Worm (Caenorhabditis elegans) whole organism, young adult: ENCODE results near the gene Y41C4A.22.

Experiments
- B0019.2 ChIP-seq: fragments of 200-800 bp; sonication (Bioruptor generic); conservative IDR thresholded peaks from 2 replicates; pipeline ENCODE4 v1.3.6; 2022; ENCODE audit warnings: missing genetic modification reagents, missing genetic modification characterization, missing compliant biosample characterization
- B0035.1 ChIP-seq: sonication (generic microtip); optimal IDR thresholded peaks from 2 replicates; lab custom pipeline; 2016; ENCODE audit warnings: missing genetic modification characterization, mild to moderate bottlenecking, missing compliant biosample characterization, missing genotype, missing genetic modification reagents
- B0336.3 ChIP-seq: fragments of 200-800 bp; sonication (Bioruptor generic); IDR thresholded peaks from 2 replicates; pipeline ENCODE4 v1.3.6; 2022; ENCODE audit warnings: missing genetic modification characterization, missing compliant biosample characterization
- C06A6.2 ChIP-seq: fragments of 200-800 bp; sonication (Bioruptor generic); conservative IDR thresholded peaks from 2 replicates; pipeline ENCODE4 v1.3.6; 2022; ENCODE audit warnings: missing genetic modification characterization, missing compliant biosample characterization
- D2030.7 ChIP-seq: fragments of 200-800 bp; sonication (Bioruptor generic); IDR thresholded peaks from 2 replicates; pipeline ENCODE4 v1.3.6; 2022; ENCODE audit warnings: missing genetic modification reagents, missing genetic modification characterization, missing compliant biosample characterization
- F10E7.11 ChIP-seq: sonication (generic microtip); optimal IDR thresholded peaks from 2 replicates; lab custom pipeline; 2017; ENCODE audit warnings: mild to moderate bottlenecking, missing genetic modification characterization, moderate library complexity, missing compliant biosample characterization
- F52B5.7 ChIP-seq: sonication (generic microtip); optimal IDR thresholded peaks from 2 replicates; lab custom pipeline; 2016; ENCODE audit warnings: mild to moderate bottlenecking, missing genetic modification characterization, missing compliant biosample characterization
- F55B11.4 ChIP-seq: sonication (generic microtip); optimal IDR thresholded peaks from 2 replicates; lab custom pipeline; 2016; ENCODE audit warnings: missing compliant biosample characterization, missing genetic modification characterization, borderline replicate concordance; ENCODE audit not compliant: insufficient read depth
- K11D2.4 ChIP-seq: fragments of 200-800 bp; sonication (Bioruptor generic); IDR thresholded peaks from 2 replicates; pipeline ENCODE4 v1.3.6; 2022; ENCODE audit warnings: missing genetic modification reagents, missing genetic modification characterization, missing compliant biosample characterization
- Y53G8AR.9 ChIP-seq: fragments of 200-800 bp; sonication (Bioruptor generic); conservative IDR thresholded peaks from 2 replicates; pipeline ENCODE4 v1.3.6; 2022; ENCODE audit warnings: missing genetic modification reagents, missing genetic modification characterization, missing compliant biosample characterization
- Y56A3A.18 ChIP-seq: fragments of 200-800 bp; sonication (Bioruptor generic); IDR thresholded peaks from 2 replicates; pipeline ENCODE4 v1.3.6; 2022; ENCODE audit warnings: missing genetic modification reagents, missing genetic modification characterization, missing compliant biosample characterization
- Y67H2A.10 ChIP-seq: fragments of 200-800 bp; sonication (Bioruptor generic); conservative IDR thresholded peaks from 2 replicates; pipeline ENCODE4 v1.3.6; 2022; ENCODE audit warnings: missing genetic modification reagents, missing genetic modification characterization, missing compliant biosample characterization
- Y95B8A.8 ChIP-seq: fragments of 200-800 bp; sonication (Bioruptor generic); IDR thresholded peaks from 2 replicates; pipeline ENCODE4 v1.3.6; 2022; ENCODE audit warnings: missing genetic modification reagents, missing genetic modification characterization, missing compliant biosample characterization
- ZK185.1 ChIP-seq: sonication (generic microtip); optimal IDR thresholded peaks from 2 replicates; lab custom pipeline; 2016; ENCODE audit warnings: mild to moderate bottlenecking, missing genetic modification characterization, missing compliant biosample characterization; ENCODE audit not compliant: poor library complexity, severe bottlenecking
- akir-1 ChIP-seq: fragments of 200-800 bp; sonication (Bioruptor generic); optimal IDR thresholded peaks from 2 replicates; lab custom pipeline; 2018; ENCODE audit warnings: mild to moderate bottlenecking, missing genetic modification characterization, moderate library complexity, missing compliant biosample characterization
- ama-1 ChIP-seq, 3 experiments: fragments of 150-350 bp in 1 of 3; sonication (generic microtip) in 2 of 3; optimal IDR thresholded peaks; 2 replicates each; lab custom pipeline; 2014 to 2018; ENCODE audit warnings: missing biosample characterization in 2 of 3, missing genetic modification characterization in 2 of 3, missing genetic modification reagents in 2 of 3
- aptf-2 ChIP-seq: fragments of 200-800 bp; sonication (Bioruptor generic); conservative IDR thresholded peaks from 2 replicates; pipeline ENCODE4 v1.3.6; 2022; ENCODE audit warnings: missing genetic modification reagents, missing genetic modification characterization, missing compliant biosample characterization
- aptf-3 ChIP-seq: fragments of 200-800 bp; sonication (Bioruptor generic); IDR thresholded peaks from 2 replicates; pipeline ENCODE4 v1.3.6; 2022; ENCODE audit warnings: missing genetic modification characterization, missing compliant biosample characterization
- atf-7 ChIP-seq: sonication (generic microtip); optimal IDR thresholded peaks from 2 replicates; lab custom pipeline; 2017; ENCODE audit warnings: mild to moderate bottlenecking, missing genetic modification characterization, missing compliant biosample characterization
- bed-2 ChIP-seq: fragments of 200-800 bp; sonication (Bioruptor generic); IDR thresholded peaks from 2 replicates; pipeline ENCODE4 v1.3.6; 2022; ENCODE audit warnings: missing genetic modification reagents, missing genetic modification characterization, missing compliant biosample characterization
- cebp-1 ChIP-seq, 2 experiments: fragments of 200-800 bp in 1 of 2; sonication (Bioruptor generic) in 1 of 2; sonication (generic microtip) in 1 of 2; IDR thresholded peaks in 1 of 2; optimal IDR thresholded peaks in 1 of 2; 2 replicates each; pipeline versions ENCODE4 v1.3.6 to Lab custom; 2017 to 2022; ENCODE audit warnings: missing compliant biosample characterization in 2 of 2, missing genetic modification characterization in 2 of 2, mild to moderate bottlenecking in 1 of 2, missing genetic modification reagents in 1 of 2, moderate library complexity in 1 of 2
- ceh-91 ChIP-seq: fragments of 200-800 bp; sonication (Bioruptor generic); IDR thresholded peaks from 2 replicates; pipeline ENCODE4 v1.3.6; 2022; ENCODE audit warnings: missing genetic modification reagents, missing genetic modification characterization, missing compliant biosample characterization
- chd-7 ChIP-seq: sonication (generic microtip); optimal IDR thresholded peaks from 2 replicates; lab custom pipeline; 2016; ENCODE audit warnings: mild to moderate bottlenecking, missing genetic modification characterization, moderate library complexity, missing compliant biosample characterization
- dox-1 ChIP-seq: fragments of 200-800 bp; sonication (Bioruptor generic); IDR thresholded peaks from 2 replicates; pipeline ENCODE4 v1.3.6; 2022; ENCODE audit warnings: missing genetic modification reagents, missing genetic modification characterization, missing compliant biosample characterization
- efl-1 ChIP-seq: fragments of 150-350 bp; optimal IDR thresholded peaks from 2 replicates; lab custom pipeline; 2014; ENCODE audit warnings: missing biosample characterization, missing genetic modification reagents, missing genetic modification characterization
- egl-18 ChIP-seq: fragments of 200-800 bp; sonication (Bioruptor generic); IDR thresholded peaks from 2 replicates; pipeline ENCODE4 v1.3.6; 2022; ENCODE audit warnings: missing genetic modification reagents, missing genetic modification characterization, missing compliant biosample characterization
- gei-17 ChIP-seq: fragments of 200-800 bp; sonication (Bioruptor generic); optimal IDR thresholded peaks from 2 replicates; lab custom pipeline; 2018; ENCODE audit warnings: mild to moderate bottlenecking, missing genetic modification characterization, missing compliant biosample characterization
- hsf-1 ChIP-seq: fragments of 200-800 bp; sonication (Bioruptor generic); IDR thresholded peaks from 2 replicates; pipeline ENCODE4 v1.3.6; 2022; ENCODE audit warnings: missing genetic modification reagents, missing genetic modification characterization, missing compliant biosample characterization
- let-607 ChIP-seq, 2 experiments: fragments of 200-800 bp in 1 of 2; sonication (Bioruptor generic) in 1 of 2; sonication (generic microtip) in 1 of 2; optimal IDR thresholded peaks; 2 replicates each; lab custom pipeline; 2016 to 2018; ENCODE audit warnings: mild to moderate bottlenecking in 2 of 2, missing compliant biosample characterization in 2 of 2, missing genetic modification characterization in 2 of 2, moderate library complexity in 2 of 2, missing genotype in 1 of 2
- lin-26 ChIP-seq: fragments of 200-800 bp; sonication (Bioruptor generic); IDR thresholded peaks from 2 replicates; pipeline ENCODE4 v1.3.6; 2022; ENCODE audit warnings: missing genetic modification reagents, missing genetic modification characterization, missing compliant biosample characterization
- lin-35 ChIP-seq, 3 experiments: fragments of 150-350 bp in 2 of 3; sonication (generic microtip) in 1 of 3; optimal IDR thresholded peaks; 2 replicates each; lab custom pipeline; 2014 to 2018; ENCODE audit warnings: missing biosample characterization in 3 of 3, missing genetic modification characterization in 3 of 3, missing genetic modification reagents in 3 of 3
- madf-3 ChIP-seq: fragments of 200-800 bp; sonication (Bioruptor generic); IDR thresholded peaks from 2 replicates; pipeline ENCODE4 v1.3.6; 2022; ENCODE audit warnings: missing genetic modification reagents, missing genetic modification characterization, missing compliant biosample characterization
- madf-6 ChIP-seq: fragments of 200-800 bp; sonication (Bioruptor generic); IDR thresholded peaks from 2 replicates; pipeline ENCODE4 v1.3.6; 2022; ENCODE audit warnings: missing genetic modification reagents, missing genetic modification characterization, missing compliant biosample characterization
- madf-8 ChIP-seq: fragments of 200-800 bp; sonication (Bioruptor generic); conservative IDR thresholded peaks from 2 replicates; pipeline ENCODE4 v1.3.6; 2022; ENCODE audit warnings: missing genetic modification reagents, missing genetic modification characterization, missing compliant biosample characterization
- mel-28 ChIP-seq: sonication (generic microtip); optimal IDR thresholded peaks from 2 replicates; lab custom pipeline; 2016; ENCODE audit warnings: borderline replicate concordance, mild to moderate bottlenecking, missing genetic modification characterization, missing compliant biosample characterization
- mxl-1 ChIP-seq: sonication (generic microtip); optimal IDR thresholded peaks from 2 replicates; lab custom pipeline; 2016; ENCODE audit warnings: missing genetic modification characterization, missing compliant biosample characterization
- nfya-2 ChIP-seq: fragments of 200-800 bp; sonication (Bioruptor generic); IDR thresholded peaks from 2 replicates; pipeline ENCODE4 v1.3.6; 2022; ENCODE audit warnings: missing genetic modification reagents, missing genetic modification characterization, missing compliant biosample characterization
- nfyb-1 ChIP-seq: fragments of 200-800 bp; sonication (Bioruptor generic); IDR thresholded peaks from 2 replicates; pipeline ENCODE4 v1.3.6; 2022; ENCODE audit warnings: missing genetic modification reagents, missing genetic modification characterization, missing compliant biosample characterization
- nhr-120 ChIP-seq: fragments of 200-800 bp; sonication (Bioruptor generic); IDR thresholded peaks from 2 replicates; pipeline ENCODE4 v1.3.6; 2022; ENCODE audit warnings: missing genetic modification characterization, missing compliant biosample characterization
- repo-1 ChIP-seq: sonication (generic microtip); optimal IDR thresholded peaks from 2 replicates; lab custom pipeline; 2017; ENCODE audit warnings: mild to moderate bottlenecking, missing genetic modification characterization, missing compliant biosample characterization
- snpc-1.1 ChIP-seq: sonication (generic microtip); optimal IDR thresholded peaks from 2 replicates; lab custom pipeline; 2017; ENCODE audit warnings: missing genetic modification characterization, mild to moderate bottlenecking, missing compliant biosample characterization, antibody characterized with exemption, moderate library complexity, missing genotype, missing genetic modification reagents; ENCODE audit not compliant: insufficient read depth
- snpc-4 ChIP-seq, 5 experiments: fragments of 150-350 bp in 1 of 5; sonication (generic microtip) in 4 of 5; optimal IDR thresholded peaks; 2 replicates each; lab custom pipeline; 2014 to 2018; ENCODE audit warnings: missing genetic modification characterization in 5 of 5, missing biosample characterization in 3 of 5, antibody characterized with exemption in 2 of 5, mild to moderate bottlenecking in 2 of 5, missing compliant biosample characterization in 2 of 5, missing genotype in 2 of 5, moderate library complexity in 2 of 5, missing genetic modification reagents in 1 of 5
- sptf-2 ChIP-seq: fragments of 200-800 bp; sonication (Bioruptor generic); optimal IDR thresholded peaks from 2 replicates; lab custom pipeline; 2018; ENCODE audit warnings: mild to moderate bottlenecking, missing genetic modification characterization, missing compliant biosample characterization
- tbp1 ChIP-seq: fragments of 200-800 bp; sonication (Bioruptor generic); optimal IDR thresholded peaks from 2 replicates; lab custom pipeline; 2018; ENCODE audit warnings: mild to moderate bottlenecking, missing genetic modification characterization, missing compliant biosample characterization
- xnd-1 ChIP-seq: sonication (generic microtip); optimal IDR thresholded peaks from 2 replicates; lab custom pipeline; 2016; ENCODE audit warnings: missing genotype, missing genetic modification reagents, missing genetic modification characterization, missing compliant biosample characterization
- zim-3 ChIP-seq: sonication (generic microtip); optimal IDR thresholded peaks from 2 replicates; lab custom pipeline; 2017; ENCODE audit warnings: mild to moderate bottlenecking, missing genetic modification characterization, moderate library complexity, missing compliant biosample characterization

Gene Y41C4A.22

ce11 chrIII:11694506-11694947, 548 bp upstream of the Y41C4A.22 start (continued):
- no peak for TF ChIP-seq Y56A3A.18 (GFP tag; lab: Robert Waterston, UW)
- no peak for TF ChIP-seq D2030.7 (GFP tag; lab: Robert Waterston, UW)
- no peak for TF ChIP-seq snpc-1.1 (tag; lab: Kevin White, UChicago)
- no peak for TF ChIP-seq F10E7.11 (tag; lab: Kevin White, UChicago)
- TF ChIP-seq nhr-120 (GFP tag; lab: Robert Waterston, UW), result no peak
- no peak for TF ChIP-seq mxl-1 (tag; lab: Kevin White, UChicago)
- no peak for TF ChIP-seq efl-1 (GFP tag; lab: Kevin White, UChicago)
- TF ChIP-seq nfyb-1 (GFP tag; lab: Robert Waterston, UW), result peak; percentile 76
- no peak for TF ChIP-seq ceh-91 (GFP tag; lab: Robert Waterston, UW)
- peak; percentile 60 for TF ChIP-seq gei-17 (GFP tag; lab: Kevin White, UChicago)
- no peak for TF ChIP-seq madf-3 (GFP tag; lab: Robert Waterston, UW)
- TF ChIP-seq egl-18 (GFP tag; lab: Robert Waterston, UW), result no peak
- no peak for TF ChIP-seq cebp-1 (GFP tag; IDR thresholded peaks at IDR 0.05; lab: Robert Waterston, UW)
- TF ChIP-seq cebp-1 (tag; optimal IDR thresholded peaks at IDR 0.05; lab: Kevin White, UChicago), result peak; percentile 23
- no peak for TF ChIP-seq Y95B8A.8
- TF ChIP-seq ama-1 (optimal IDR thresholded peaks at IDR 0.05; lab: Kevin White, UChicago), result no peak
- no peak for TF ChIP-seq ama-1 (GFP tag; optimal IDR thresholded peaks at IDR 0.05; lab: Kevin White, UChicago)
- no peak; the same call in 1 of the 2 replicates for TF ChIP-seq dox-1
- TF ChIP-seq let-607 (tag; optimal IDR thresholded peaks at IDR 0.05; lab: Kevin White, UChicago), result no peak
- TF ChIP-seq K11D2.4, result peak; percentile 45; the same call in 1 of the 2 replicates
- TF ChIP-seq B0035.1 (tag; lab: Kevin White, UChicago), result no peak
- no peak for TF ChIP-seq tbp1 (GFP tag; lab: Kevin White, UChicago)
- TF ChIP-seq madf-8 (GFP tag; lab: Robert Waterston, UW), result no peak
- TF ChIP-seq zim-3 (tag; lab: Kevin White, UChicago), result peak; percentile 51
- no peak for TF ChIP-seq akir-1 (GFP tag; lab: Kevin White, UChicago)
- TF ChIP-seq chd-7 (tag; lab: Kevin White, UChicago), result no peak
- TF ChIP-seq aptf-2 (GFP tag; lab: Robert Waterston, UW), result no peak
- no peak for TF ChIP-seq atf-7 (tag; lab: Kevin White, UChicago)
- no peak for TF ChIP-seq Y53G8AR.9 (GFP tag; lab: Robert Waterston, UW)
- peak in 1 of 3 experiments; percentile 44 for TF ChIP-seq lin-35 (GFP tag; optimal IDR thresholded peaks at IDR 0.05; lab: Kevin White, UChicago)
- no peak for TF ChIP-seq madf-6 (GFP tag; lab: Robert Waterston, UW)
- peak; percentile 56 for TF ChIP-seq F52B5.7
- TF ChIP-seq B0019.2 (GFP tag; lab: Robert Waterston, UW), result no peak
- peak; percentile 65 for TF ChIP-seq ZK185.1 (tag; lab: Kevin White, UChicago)
- TF ChIP-seq lin-26, result 0 out of 2 replicates have a peak, but pooled peaks have one; percentile 56
- peak; percentile 27 for TF ChIP-seq mel-28 (tag; lab: Kevin White, UChicago)
- no peak for TF ChIP-seq snpc-4 (GFP tag; optimal IDR thresholded peaks at IDR 0.05; lab: Kevin White, UChicago)
- TF ChIP-seq snpc-4 (tag; optimal IDR thresholded peaks at IDR 0.05; lab: Kevin White, UChicago), result no peak
- peak; percentile 65; the same call in 1 of the 2 replicates for TF ChIP-seq B0336.3
- no peak for TF ChIP-seq sptf-2 (GFP tag; lab: Kevin White, UChicago)
- no peak for TF ChIP-seq aptf-3 (GFP tag; lab: Robert Waterston, UW)
- no peak for TF ChIP-seq F55B11.4 (tag; lab: Kevin White, UChicago)
- peak; percentile 51 for TF ChIP-seq repo-1 (tag; lab: Kevin White, UChicago)
- TF ChIP-seq Y67H2A.10 (GFP tag; lab: Robert Waterston, UW), result no peak
- no peak for TF ChIP-seq xnd-1 (tag; lab: Kevin White, UChicago)
- TF ChIP-seq hsf-1 (GFP tag; lab: Robert Waterston, UW), result 0 out of 2 replicates have a peak, but pooled peaks have one; percentile 19
- no peak for TF ChIP-seq bed-2 (GFP tag; lab: Robert Waterston, UW)
- TF ChIP-seq nfya-2 (GFP tag; lab: Robert Waterston, UW), result 0 out of 2 replicates have a peak, but pooled peaks have one; percentile 72
- no peak for TF ChIP-seq C06A6.2
